Fruit fly (Drosophila melanogaster) whole organism, pupa: ENCODE data around the gene amon.

ENCODE experiments used
- CG10348 ChIP-seq: fragments of 200-800 bp; sonication (Bioruptor generic); IDR thresholded peaks from 2 replicates; pipeline ENCODE4 v1.3.6; 2022; ENCODE audit warnings: missing biosample characterization, missing genetic modification characterization
- CG12605 ChIP-seq: fragments of 200-800 bp; sonication (Bioruptor generic); IDR thresholded peaks from 2 replicates; pipeline ENCODE4 v1.3.6; 2022; ENCODE audit warnings: missing biosample characterization, missing genetic modification characterization
- CG14655 ChIP-seq: fragments of 200-800 bp; sonication (Bioruptor generic); optimal IDR thresholded peaks from 3 replicates; lab custom pipeline; 2017; ENCODE audit warnings: mild to moderate bottlenecking, missing biosample characterization, missing genetic modification reagents, missing genetic modification characterization
- CG15710 ChIP-seq: fragments of 200-800 bp; sonication (Bioruptor generic); optimal IDR thresholded peaks from 2 replicates; lab custom pipeline; 2018; ENCODE audit warnings: missing biosample characterization, mild to moderate bottlenecking, missing genetic modification characterization, moderate library complexity
- CG17806 ChIP-seq: fragments of 200-800 bp; sonication (Bioruptor generic); optimal IDR thresholded peaks from 2 replicates; lab custom pipeline; 2018; ENCODE audit warnings: missing biosample characterization, mild to moderate bottlenecking, missing genetic modification characterization, moderate library complexity
- CG32121 ChIP-seq: fragments of 200-800 bp; sonication (Bioruptor generic); IDR thresholded peaks from 2 replicates; pipeline ENCODE4 v1.3.6; 2022; ENCODE audit warnings: missing biosample characterization, missing genetic modification characterization
- CG34367 ChIP-seq: fragments of 200-800 bp; sonication (Bioruptor generic); optimal IDR thresholded peaks from 2 replicates; lab custom pipeline; 2018; ENCODE audit warnings: missing biosample characterization, mild to moderate bottlenecking, missing genetic modification characterization
- CG4496 ChIP-seq: fragments of 200-800 bp; sonication (Bioruptor generic); IDR thresholded peaks from 3 replicates; pipeline ENCODE4 v1.3.6; 2022; ENCODE audit warnings: missing biosample characterization, missing genetic modification characterization
- CG8159 ChIP-seq: fragments of 200-800 bp; sonication (Bioruptor generic); optimal IDR thresholded peaks from 3 replicates; lab custom pipeline; 2018; ENCODE audit warnings: missing biosample characterization, mild to moderate bottlenecking, missing genetic modification characterization, moderate library complexity
- CG8301 ChIP-seq: fragments of 200-800 bp; sonication (Bioruptor generic); optimal IDR thresholded peaks from 2 replicates; lab custom pipeline; 2018; ENCODE audit warnings: missing biosample characterization, mild to moderate bottlenecking, missing genetic modification characterization
- CG9948 ChIP-seq: fragments of 200-800 bp; sonication (Bioruptor generic); optimal IDR thresholded peaks from 2 replicates; lab custom pipeline; 2018; ENCODE audit warnings: missing biosample characterization, mild to moderate bottlenecking, missing genetic modification characterization, moderate library complexity
- EcR ChIP-seq: fragments of 200-800 bp; sonication (Bioruptor generic); optimal IDR thresholded peaks from 3 replicates; lab custom pipeline; 2019; ENCODE audit warnings: missing biosample characterization, missing genetic modification characterization, mild to moderate bottlenecking, moderate library complexity, missing genetic modification reagents
- Ets98B ChIP-seq: fragments of 200-800 bp; sonication (Bioruptor generic); IDR thresholded peaks from 2 replicates; pipeline ENCODE4 v1.3.6; 2022; ENCODE audit warnings: missing biosample characterization, missing genetic modification characterization
- Pif1A ChIP-seq: fragments of 200-800 bp; sonication (Bioruptor generic); optimal IDR thresholded peaks from 3 replicates; lab custom pipeline; 2016; ENCODE audit warnings: missing biosample characterization, missing genetic modification characterization
- Pif1B ChIP-seq: fragments of 200-800 bp; sonication (Bioruptor generic); optimal IDR thresholded peaks from 3 replicates; lab custom pipeline; 2016; ENCODE audit warnings: missing biosample characterization, missing genetic modification characterization
- fd96Ca ChIP-seq: fragments of 200-800 bp; sonication (Bioruptor generic); IDR thresholded peaks from 3 replicates; pipeline ENCODE4 v1.3.6; 2022; ENCODE audit warnings: missing biosample characterization, missing genetic modification characterization
- gl ChIP-seq: fragments of 200-800 bp; sonication (Bioruptor generic); optimal IDR thresholded peaks from 2 replicates; lab custom pipeline; 2018; ENCODE audit warnings: missing biosample characterization, mild to moderate bottlenecking, missing genetic modification characterization
- rn ChIP-seq: fragments of 200-800 bp; sonication (Bioruptor generic); IDR thresholded peaks from 2 replicates; pipeline ENCODE4 v1.3.6; 2022; ENCODE audit warnings: missing biosample characterization, missing genetic modification characterization

amon gene

DNA sequence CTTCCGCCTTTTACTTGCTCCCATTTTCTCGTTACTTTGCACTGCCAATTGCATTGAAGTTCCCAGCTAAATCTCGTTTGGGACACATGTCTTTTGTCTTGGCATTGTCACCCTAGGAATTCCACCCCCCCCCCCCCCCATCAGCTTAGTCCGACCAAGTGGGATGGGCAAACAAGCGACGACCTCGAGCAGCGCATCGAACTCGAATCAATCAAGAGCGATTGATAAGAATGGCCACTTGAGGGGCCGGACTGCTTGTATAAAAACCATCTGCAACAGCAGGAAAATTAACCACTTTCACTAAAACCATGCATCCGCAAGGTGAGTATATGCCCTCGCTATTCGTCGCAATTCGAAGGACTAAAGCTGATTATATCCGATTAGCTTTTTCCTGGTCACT is 11.9 kb upstream of the amon start, which contains the start of gene CG14244:
CG14244 (plus strand) TSS at position 301 of the 400 bp plus-strand sequence.
- TF ChIP-seq CG10348 (GFP tag; lab: Robert Waterston, UW), result no peak
- TF ChIP-seq CG32121 (GFP tag; lab: Robert Waterston, UW), result no peak

DNA sequence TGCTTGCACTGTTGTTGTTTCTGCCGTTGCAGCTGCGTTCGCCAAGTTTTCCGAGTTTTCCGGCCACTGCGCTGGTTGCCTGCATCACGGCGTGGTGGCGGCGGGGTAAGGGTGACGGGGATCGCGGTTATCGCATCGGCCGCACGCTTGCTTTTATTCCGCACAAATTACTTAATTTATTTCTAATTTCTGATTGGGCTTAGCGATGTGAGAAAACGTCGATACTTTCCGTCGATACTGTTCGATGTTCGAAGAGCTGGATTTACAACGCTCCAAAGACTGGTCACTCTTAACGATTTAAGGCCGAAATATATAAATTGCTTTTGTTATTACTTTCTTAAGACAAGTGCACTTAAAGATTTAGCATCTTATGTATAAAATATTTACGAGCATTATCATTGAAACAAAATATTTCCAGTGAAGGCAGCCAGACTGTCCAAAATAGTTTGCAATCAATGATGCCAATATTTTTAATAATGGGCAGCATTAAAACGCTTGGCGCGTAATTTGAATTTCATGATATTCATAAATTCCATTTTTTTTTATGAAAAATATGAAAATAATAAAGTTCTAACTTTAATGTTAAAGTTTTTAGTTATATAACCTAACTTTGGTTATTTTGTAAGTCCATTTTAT is 11.1 kb upstream of the amon start, which contains the start of gene CG6420:
CG6420 (minus strand) TSS at position 240 of the 636 bp plus-strand sequence.
- TF ChIP-seq CG4496 (GFP tag; lab: Robert Waterston, UW) (peak; percentile 39; the same call in 1 of the 3 replicates), CG32121 (GFP tag; lab: Robert Waterston, UW) (no peak)

DNA sequence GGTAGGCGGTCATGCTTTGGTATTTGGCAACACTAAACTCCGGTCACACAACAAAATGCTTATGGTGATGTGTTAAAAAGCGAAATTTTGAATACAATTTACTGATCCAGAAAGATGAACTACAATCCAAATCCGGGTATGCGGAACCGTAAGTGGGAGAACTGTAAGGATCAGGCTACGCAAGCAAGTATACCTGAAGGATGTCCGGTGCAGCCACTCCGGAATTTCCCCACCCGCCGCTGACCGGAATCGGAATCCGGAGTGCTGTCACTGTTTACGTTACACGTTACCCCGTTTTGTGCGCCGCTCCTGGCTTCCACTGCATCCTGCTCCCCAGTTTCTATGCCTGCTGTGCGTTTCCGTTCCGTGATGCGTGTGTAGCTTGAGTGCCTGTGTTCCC is 3.9 kb upstream of the amon start, which contains the start of gene Yif1:
Yif1 (plus strand) TSS at position 8 of the 400 bp plus-strand sequence.
- no peak for TF ChIP-seq EcR
- 0 out of 3 replicates have a peak, but pooled peaks have one; percentile 8 for TF ChIP-seq fd96Ca
- no peak for TF ChIP-seq CG8159 (tag; lab: Kevin White, UChicago)

DNA sequence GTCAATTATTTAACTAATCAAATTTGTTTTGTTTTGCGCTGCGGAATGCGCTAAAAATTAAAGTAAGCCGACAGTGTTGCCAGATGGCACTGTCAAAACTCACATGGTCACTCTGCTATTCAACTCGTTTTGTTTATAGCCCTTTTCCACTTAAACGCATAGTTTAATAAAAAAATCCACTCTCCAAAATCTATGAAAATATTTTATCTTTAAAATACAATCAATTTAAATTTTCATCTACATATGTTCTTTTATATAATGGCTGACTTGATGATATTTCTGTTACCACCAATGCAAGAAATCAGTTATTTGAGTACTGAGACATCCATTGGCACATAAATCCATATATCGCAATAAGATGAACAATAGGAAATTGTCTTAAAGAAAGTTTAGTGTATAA is 3.3 kb upstream of the amon start, which contains the start of gene CG6425:
CG6425 (minus strand) TSS at position 95 of the 400 bp plus-strand sequence.
- TF ChIP-seq rn (GFP tag; lab: Robert Waterston, UW), result no peak
- TF ChIP-seq EcR, result no peak
- peak; percentile 13 for TF ChIP-seq CG34367 (tag; lab: Kevin White, UChicago)
- TF ChIP-seq CG4496 (GFP tag; lab: Robert Waterston, UW), result 0 out of 3 replicates have a peak, but pooled peaks have one; percentile 21
- no peak for TF ChIP-seq Pif1B
- TF ChIP-seq CG9948 (tag; lab: Kevin White, UChicago), result peak; percentile 12
- TF ChIP-seq CG15710 (tag; lab: Kevin White, UChicago), result peak; percentile 54
- TF ChIP-seq CG8159 (tag; lab: Kevin White, UChicago), result peak; percentile 31
- TF ChIP-seq CG17806 (tag; lab: Kevin White, UChicago), result peak; percentile 23
- TF ChIP-seq gl (tag; lab: Kevin White, UChicago), result no peak

DNA sequence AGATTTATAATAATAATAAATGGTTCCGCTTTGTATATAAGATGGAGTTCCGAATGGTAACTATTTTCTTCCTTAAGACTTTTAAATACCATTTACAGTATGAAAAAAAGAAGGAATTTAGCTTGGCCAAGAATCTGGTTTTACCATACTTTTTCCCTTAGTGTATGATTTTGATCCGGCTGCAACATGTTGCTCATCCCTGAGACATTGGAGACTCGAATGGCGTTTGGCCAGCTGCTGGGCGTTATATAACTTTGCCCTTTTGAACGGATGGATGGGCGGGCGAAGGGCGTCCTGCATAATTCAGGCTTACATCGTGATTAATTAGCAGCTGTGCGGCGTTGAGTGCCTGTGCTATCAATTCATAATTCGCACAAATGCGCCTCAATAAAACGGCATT is 9.6 kb downstream of the amon start:
- TF ChIP-seq Ets98B (GFP tag; lab: Robert Waterston, UW) (no peak), CG17806 (tag; lab: Kevin White, UChicago) (no peak), CG32121 (GFP tag; lab: Robert Waterston, UW) (no peak), CG8301 (tag; lab: Kevin White, UChicago) (no peak), fd96Ca (no peak), CG15710 (tag; lab: Kevin White, UChicago) (no peak), Pif1B (no peak), CG9948 (tag; lab: Kevin White, UChicago) (no peak), CG14655 (GFP tag; lab: Kevin White, UChicago) (no peak), CG8159 (tag; lab: Kevin White, UChicago) (no peak), CG10348 (GFP tag; lab: Robert Waterston, UW) (no peak), CG34367 (tag; lab: Kevin White, UChicago) (no peak), rn (GFP tag; lab: Robert Waterston, UW) (no peak)
- TF ChIP-seq, all 21 proteins: peak for 0

DNA sequence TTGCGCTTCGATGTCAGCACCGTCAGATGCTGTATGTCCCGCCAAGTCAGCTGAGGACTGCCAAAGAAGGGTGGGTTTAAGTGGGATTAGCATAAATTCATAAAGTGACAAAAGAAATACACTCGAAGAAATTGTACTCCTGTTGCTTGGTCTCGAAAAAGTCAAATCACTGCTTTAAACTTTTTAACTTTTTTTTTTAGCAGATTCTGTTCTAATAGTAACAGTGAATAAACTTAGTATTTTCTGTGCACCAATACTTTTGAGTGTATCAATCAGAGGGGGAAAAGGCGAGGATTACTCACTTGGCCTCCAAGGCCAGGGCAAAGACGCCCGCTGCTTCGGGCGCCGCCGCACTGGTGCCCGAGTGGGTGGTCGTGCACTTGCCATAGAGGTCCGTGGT is 13.8 kb downstream of the amon start:
- TF ChIP-seq fd96Ca, result no peak
- no peak for TF ChIP-seq EcR
- no peak for TF ChIP-seq Ets98B (GFP tag; lab: Robert Waterston, UW)
- no peak for TF ChIP-seq CG9948 (tag; lab: Kevin White, UChicago)
- TF ChIP-seq CG10348 (GFP tag; lab: Robert Waterston, UW), result no peak
- TF ChIP-seq CG15710 (tag; lab: Kevin White, UChicago), result no peak
- TF ChIP-seq, all 21 proteins: peak for 0

DNA sequence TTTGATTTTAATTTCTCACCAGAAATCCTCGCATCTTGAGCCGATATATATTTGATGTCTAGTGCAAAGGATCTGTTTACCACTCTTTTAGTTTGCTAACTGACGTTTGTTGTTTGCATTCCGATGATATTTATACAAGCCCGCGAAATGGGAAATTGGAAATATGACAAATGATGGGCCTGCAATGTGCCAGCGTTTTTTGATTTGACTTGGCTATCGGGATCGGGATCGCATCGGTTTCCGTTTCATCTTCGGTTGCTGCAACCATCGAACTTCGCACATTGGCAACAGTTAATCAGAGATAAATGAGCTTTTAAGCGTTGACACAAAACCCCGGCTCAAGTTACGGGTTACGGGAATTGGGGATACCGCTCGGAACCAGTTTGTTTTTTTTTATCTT is 20.5 kb downstream of the amon start, which contains the start of gene TwdlQ:
TwdlQ (minus strand) TSS at position 101 of the 400 bp plus-strand sequence.
- no peak for TF ChIP-seq CG8159 (tag; lab: Kevin White, UChicago)
- TF ChIP-seq CG32121 (GFP tag; lab: Robert Waterston, UW), result no peak
- no peak for TF ChIP-seq gl (tag; lab: Kevin White, UChicago)
- TF ChIP-seq EcR, result no peak
- no peak for TF ChIP-seq CG12605 (GFP tag; lab: Robert Waterston, UW)
- TF ChIP-seq fd96Ca, result no peak
- TF ChIP-seq Ets98B (GFP tag; lab: Robert Waterston, UW), result no peak

DNA sequence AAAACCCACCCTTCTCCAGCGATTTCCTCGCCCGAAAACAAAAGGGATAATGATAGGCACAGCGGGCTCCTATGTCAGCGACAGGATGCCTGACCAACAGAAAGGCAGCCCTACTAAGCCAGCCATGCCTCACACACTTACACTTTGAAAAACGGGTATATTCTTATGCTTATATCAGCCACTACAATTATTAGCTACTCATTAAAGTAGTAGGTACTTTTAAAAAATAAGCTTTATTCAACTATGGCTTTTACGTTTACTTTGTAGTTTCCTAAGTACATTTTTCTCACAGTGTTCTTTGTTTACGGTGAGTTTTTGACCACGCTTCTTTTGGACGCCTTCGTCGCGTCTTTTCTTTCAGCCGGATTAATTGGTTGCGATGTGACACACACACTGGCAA is 23.8 kb downstream of the amon start:
- TF ChIP-seq CG15710 (tag; lab: Kevin White, UChicago) (no peak), CG17806 (tag; lab: Kevin White, UChicago) (no peak), CG14655 (GFP tag; lab: Kevin White, UChicago) (no peak), gl (tag; lab: Kevin White, UChicago) (no peak), Pif1A (GFP tag; lab: Kevin White, UChicago) (no peak), CG4496 (GFP tag; lab: Robert Waterston, UW) (no peak), Pif1B (no peak), rn (GFP tag; lab: Robert Waterston, UW) (no peak), EcR (no peak), CG8301 (tag; lab: Kevin White, UChicago) (no peak), CG10348 (GFP tag; lab: Robert Waterston, UW) (no peak), fd96Ca (no peak), CG34367 (tag; lab: Kevin White, UChicago) (no peak)
